Fruit fly (Drosophila melanogaster): ENCODE data around the gene CG7148.
A peak's percentile ranks its signal among the peaks of the same experiment; 100 is the strongest.

Gene CG7148

dm6 chr3L:21880398-21880810, 48.4 kb upstream of the CG7148 start (continued):
- TF ChIP-seq schlank (tag; optimal IDR thresholded peaks at IDR 0.05) (peak; percentile 94), bowl (GFP tag; IDR thresholded peaks at IDR 0.05) (peak; percentile 94), CG6854 (GFP tag; optimal IDR thresholded peaks at IDR 0.05) (peak; percentile 71), insv (GFP tag; optimal IDR thresholded peaks at IDR 0.05) (peak; percentile 57 to 95), Gug (GFP tag; IDR thresholded peaks at IDR 0.05) (peak; percentile 99), NFAT (GFP tag; IDR thresholded peaks at IDR 0.05) (peak; percentile 97), org-1 (GFP tag; optimal IDR thresholded peaks at IDR 0.05) (peak; percentile 96), CG32767 (GFP tag; IDR thresholded peaks at IDR 0.05) (peak; percentile 96), HmgZ (tag; optimal IDR thresholded peaks at IDR 0.05) (peak; percentile 95), CG6272 (GFP tag; IDR thresholded peaks at IDR 0.05) (peak; percentile 97), CG12155 (GFP tag; optimal IDR thresholded peaks at IDR 0.05) (peak; percentile 96), Mad (GFP tag; optimal IDR thresholded peaks at IDR 0.05) (peak; percentile 98), Stat92E (GFP tag; optimal IDR thresholded peaks at IDR 0.05) (peak in 1 of 3 experiments; percentile 94), CG6765 (GFP tag; optimal IDR thresholded peaks at IDR 0.05) (peak; percentile 88), lmd (GFP tag; IDR thresholded peaks at IDR 0.05) (peak; percentile 99), dmrt99B (tag; optimal IDR thresholded peaks at IDR 0.05) (peak; percentile 96), CG4707 (GFP tag; optimal IDR thresholded peaks at IDR 0.05) (peak; percentile 89), Taf1 (GFP tag; IDR thresholded peaks at IDR 0.05) (peak; percentile 90), CG7271 (tag; optimal IDR thresholded peaks at IDR 0.05) (peak; percentile 89), CG7987 (GFP tag; optimal IDR thresholded peaks at IDR 0.05) (peak; percentile 88), ab (GFP tag; optimal IDR thresholded peaks at IDR 0.05) (peak; percentile 93), CG12942 (GFP tag; optimal IDR thresholded peaks at IDR 0.05) (peak; percentile 99), CG7372 (GFP tag; IDR thresholded peaks at IDR 0.05) (peak; percentile 97), tgo (GFP tag; IDR thresholded peaks at IDR 0.05) (peak; percentile 98), kni (GFP tag; optimal IDR thresholded peaks at IDR 0.05) (peak; percentile 94), sisA (GFP tag; IDR thresholded peaks at IDR 0.05) (peak; percentile 99), Dp (GFP tag; optimal IDR thresholded peaks at IDR 0.05) (peak; percentile 25), stc (GFP tag; IDR thresholded peaks at IDR 0.05) (peak; percentile 97), vfl (GFP tag; optimal IDR thresholded peaks at IDR 0.05) (peak; percentile 96), Blimp-1 (GFP tag; optimal IDR thresholded peaks at IDR 0.05) (peak; percentile 94), CG43689 (GFP tag; IDR thresholded peaks at IDR 0.05) (peak; percentile 95), CG4820 (GFP tag; optimal IDR thresholded peaks at IDR 0.05) (peak; percentile 96), Doc3 (GFP tag; IDR thresholded peaks at IDR 0.05; ENCODE audit: partially characterized antibody) (no peak), sc (optimal IDR thresholded peaks at IDR 0.05) (no peak), sc (GFP tag; optimal IDR thresholded peaks at IDR 0.05) (peak; percentile 97), tap (tag; optimal IDR thresholded peaks at IDR 0.05) (peak; percentile 87), Optix (GFP tag; IDR thresholded peaks at IDR 0.05) (peak; percentile 99), Xrp1 (GFP tag; IDR thresholded peaks at IDR 0.05) (peak; percentile 99), CG11723 (GFP tag; optimal IDR thresholded peaks at IDR 0.05) (peak; percentile 88), maf-S (GFP tag; optimal IDR thresholded peaks at IDR 0.05) (peak; percentile 97), nerfin-1 (tag; optimal IDR thresholded peaks at IDR 0.05) (peak; percentile 93), Vsx1 (GFP tag; optimal IDR thresholded peaks at IDR 0.05) (peak; percentile 88), hbn (GFP tag; IDR thresholded peaks at IDR 0.05; ENCODE audit: partially characterized antibody) (peak; percentile 31; the same call in 1 of the 2 replicates), lilli (GFP tag; optimal IDR thresholded peaks at IDR 0.05) (peak; percentile 99), CG2116 (GFP tag; optimal IDR thresholded peaks at IDR 0.05) (peak; percentile 77), Ravus (GFP tag; IDR thresholded peaks at IDR 0.05) (peak; percentile 92), CG7839 (tag; optimal IDR thresholded peaks at IDR 0.05) (peak; percentile 96), CG4328 (GFP tag; optimal IDR thresholded peaks at IDR 0.05) (peak; percentile 57), H15 (GFP tag; IDR thresholded peaks at IDR 0.05) (peak; percentile 98), sd (tag; optimal IDR thresholded peaks at IDR 0.05) (peak; percentile 98), otp (GFP tag; IDR thresholded peaks at IDR 0.05) (peak; percentile 99)
